Worm (Caenorhabditis elegans) whole organism, L3 larva: Measurements from ENCODE around the gene cyp-35B3.

ENCODE experiments used
- ceh-28 ChIP-seq: fragments of 150-350 bp; optimal IDR thresholded peaks from 2 replicates; lab custom pipeline; 2014; ENCODE audit warnings: missing biosample characterization, missing genetic modification reagents, missing genetic modification characterization
- elt-3 ChIP-seq, 3 experiments: fragments of 150-350 bp in 1 of 3; sonication (generic microtip) in 2 of 3; optimal IDR thresholded peaks; 2 replicates in 2 of 3; 4 replicates in 1 of 3; lab custom pipeline; 2014 to 2017; ENCODE audit warnings: missing biosample characterization in 3 of 3, missing genetic modification characterization in 3 of 3
- fkh-10 ChIP-seq: sonication (generic microtip); optimal IDR thresholded peaks from 2 replicates; lab custom pipeline; 2017; ENCODE audit warnings: missing biosample characterization, missing genetic modification reagents, missing genetic modification characterization
- fkh-2 ChIP-seq: fragments of 150-350 bp; optimal IDR thresholded peaks from 2 replicates; lab custom pipeline; 2014; ENCODE audit warnings: missing biosample characterization, missing genetic modification reagents, missing genetic modification characterization
- nfya-1 ChIP-seq: sonication (generic microtip); optimal IDR thresholded peaks from 2 replicates; lab custom pipeline; 2017; ENCODE audit warnings: missing genetic modification characterization, mild to moderate bottlenecking, missing compliant biosample characterization, antibody characterized with exemption, moderate library complexity; ENCODE audit not compliant: insufficient read depth
- nhr-11 ChIP-seq: fragments of 150-350 bp; optimal IDR thresholded peaks from 2 replicates; lab custom pipeline; 2014; ENCODE audit warnings: missing biosample characterization, missing genetic modification characterization
- nhr-28 ChIP-seq: fragments of 150-350 bp; optimal IDR thresholded peaks from 2 replicates; lab custom pipeline; 2014; ENCODE audit warnings: missing biosample characterization, missing genetic modification characterization
- tbx-2 ChIP-seq: sonication (generic microtip); optimal IDR thresholded peaks from 2 replicates; lab custom pipeline; 2016; ENCODE audit warnings: mild to moderate bottlenecking, missing genetic modification characterization, missing compliant biosample characterization
- zag-1 ChIP-seq: fragments of 150-350 bp; optimal IDR thresholded peaks from 2 replicates; lab custom pipeline; 2014; ENCODE audit warnings: missing biosample characterization, missing genetic modification characterization
- ztf-11 ChIP-seq: fragments of 150-350 bp; optimal IDR thresholded peaks from 2 replicates; lab custom pipeline; 2014; ENCODE audit warnings: missing biosample characterization, missing genetic modification characterization

DNA sequence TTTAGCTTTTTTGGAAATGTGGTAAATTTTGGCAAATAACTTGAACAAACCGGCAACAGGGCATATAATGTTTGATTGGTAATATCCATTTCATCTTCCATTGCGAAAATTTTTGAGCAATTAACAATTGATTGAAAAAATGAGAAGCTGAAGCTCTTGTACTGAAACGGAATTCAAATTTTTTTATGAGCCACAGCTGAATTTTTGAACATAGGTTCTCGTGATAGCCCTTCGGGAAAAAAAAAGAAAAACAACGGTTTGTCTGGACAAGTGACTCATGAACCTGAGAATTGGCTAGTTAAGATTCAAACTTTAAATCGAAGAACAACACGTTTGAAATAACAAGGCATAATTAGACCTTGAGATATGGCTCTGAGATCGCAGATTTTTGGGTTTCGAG, 50.7 kb downstream of the cyp-35B3 start, which contains the start of gene srx-62:
- TF ChIP-seq nfya-1 (tag; lab: Kevin White, UChicago) (no peak), fkh-10 (GFP tag; lab: Kevin White, UChicago) (no peak), nhr-28 (tag; lab: Kevin White, UChicago) (no peak), ztf-11 (no peak), elt-3 (tag; optimal IDR thresholded peaks at IDR 0.05; lab: Kevin White, UChicago) (no peak), fkh-2 (no peak), zag-1 (no peak), nhr-11 (no peak), ceh-28 (tag; lab: Kevin White, UChicago) (no peak), tbx-2 (tag; lab: Kevin White, UChicago) (no peak)
